1 fruit fly cellular context compared by ENCODE assay signal in the genomic region with DNA sequence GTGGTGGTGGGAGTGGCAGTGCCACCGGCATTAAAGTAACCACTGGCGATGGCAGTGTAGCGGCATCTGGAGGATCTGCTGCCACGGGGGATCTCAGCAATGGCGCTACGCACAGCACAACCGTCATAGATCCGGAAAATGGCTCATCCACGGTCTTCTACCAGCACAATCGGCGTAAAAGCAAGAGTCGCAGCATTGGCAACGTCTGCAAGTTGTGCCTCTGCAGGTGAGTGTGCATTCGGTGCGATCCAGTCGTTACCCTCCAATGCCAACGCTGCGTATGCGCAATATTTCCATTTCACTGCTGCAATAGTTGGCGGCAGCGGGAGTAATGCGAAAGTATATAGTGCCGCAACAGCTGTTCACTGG.
TF ChIP-seq lines count a peak whose summit lies in the region.

No protein-coding gene starts in this region.

TF ChIP-seq in whole organism, embryonic, 481 proteins besides CTCF, POLR2A, EP300 and RAD21 (continued from another document):
- TF ChIP-seq ken (GFP tag; IDR thresholded peaks at IDR 0.05; lab: Robert Waterston, UW) (no peak), CG3838 (GFP tag; optimal IDR thresholded peaks at IDR 0.05; lab: Kevin White, UChicago) (no peak), CG7786 (GFP tag; optimal IDR thresholded peaks at IDR 0.05; lab: Kevin White, UChicago) (no peak), CG10274 (GFP tag; optimal IDR thresholded peaks at IDR 0.05; lab: Kevin White, UChicago) (peak; percentile 97), maf-S (GFP tag; optimal IDR thresholded peaks at IDR 0.05; lab: Kevin White, UChicago) (no peak), slbo (GFP tag; IDR thresholded peaks at IDR 0.05; lab: Robert Waterston, UW) (no peak), Lhr (GFP tag; optimal IDR thresholded peaks at IDR 0.05; lab: Kevin White, UChicago) (no peak), CG11695 (GFP tag; IDR thresholded peaks at IDR 0.05; lab: Robert Waterston, UW) (no peak; the same call in 2 of the 3 replicates), CG6175 (GFP tag; IDR thresholded peaks at IDR 0.05; lab: Robert Waterston, UW) (no peak), CG18764 (GFP tag; optimal IDR thresholded peaks at IDR 0.05; lab: Kevin White, UChicago) (no peak), trem (tag; optimal IDR thresholded peaks at IDR 0.05; lab: Kevin White, UChicago) (no peak), H15 (GFP tag; IDR thresholded peaks at IDR 0.05; lab: Robert Waterston, UW) (no peak), CoRest (tag; optimal IDR thresholded peaks at IDR 0.05; lab: Kevin White, UChicago) (no peak), MTF-1 (GFP tag; optimal IDR thresholded peaks at IDR 0.05; lab: Kevin White, UChicago; ENCODE audit: borderline replicate concordance) (no peak), corto (GFP tag; optimal IDR thresholded peaks at IDR 0.05; lab: Kevin White, UChicago) (no peak), CG16779 (GFP tag; IDR thresholded peaks at IDR 0.05; lab: Robert Waterston, UW) (no peak), Doc3 (GFP tag; IDR thresholded peaks at IDR 0.05; lab: Robert Waterston, UW; ENCODE audit: partially characterized antibody) (no peak), CG12155 (GFP tag; optimal IDR thresholded peaks at IDR 0.05; lab: Kevin White, UChicago) (no peak), Nf-YA (GFP tag; IDR thresholded peaks at IDR 0.05; lab: Robert Waterston, UW) (0 out of 2 replicates have a peak, but pooled peaks have one; percentile 5), Rx (GFP tag; IDR thresholded peaks at IDR 0.05; lab: Robert Waterston, UW) (no peak), CG3281 (GFP tag; optimal IDR thresholded peaks at IDR 0.05; lab: Kevin White, UChicago) (peak; percentile 4), zfh1 (GFP tag; IDR thresholded peaks at IDR 0.05; lab: Robert Waterston, UW) (no peak), row (GFP tag; IDR thresholded peaks at IDR 0.05; lab: Robert Waterston, UW) (no peak), stwl (tag; optimal IDR thresholded peaks at IDR 0.05; lab: Kevin White, UChicago) (no peak), gt (GFP tag; IDR thresholded peaks at IDR 0.05; lab: Robert Waterston, UW) (0 out of 2 replicates have a peak, but pooled peaks have one; percentile 12), CG8281 (tag; optimal IDR thresholded peaks at IDR 0.05; lab: Kevin White, UChicago) (no peak), knrl (GFP tag; IDR thresholded peaks at IDR 0.05; lab: Robert Waterston, UW; ENCODE audit: partially characterized antibody) (peak; percentile 44; the same call in 1 of the 3 replicates), CG2202 (tag; optimal IDR thresholded peaks at IDR 0.05; lab: Kevin White, UChicago) (no peak), cas (GFP tag; IDR thresholded peaks at IDR 0.05; lab: Robert Waterston, UW) (no peak), Scr (GFP tag; IDR thresholded peaks at IDR 0.05; lab: Robert Waterston, UW; ENCODE audit: partially characterized antibody) (no peak), p53 (GFP tag; optimal IDR thresholded peaks at IDR 0.05; lab: Kevin White, UChicago) (no peak), Dfd (GFP tag; optimal IDR thresholded peaks at IDR 0.05; lab: Kevin White, UChicago) (no peak), CG17912 (GFP tag; optimal IDR thresholded peaks at IDR 0.05; lab: Kevin White, UChicago) (no peak), CG12769 (tag; optimal IDR thresholded peaks at IDR 0.05; lab: Kevin White, UChicago) (no peak), ttk (GFP tag; IDR thresholded peaks at IDR 0.05; lab: Robert Waterston, UW) (no peak), Trl (optimal IDR thresholded peaks at IDR 0.05; lab: Kevin White, UChicago) (no peak), Trl (GFP tag; optimal IDR thresholded peaks at IDR 0.05; lab: Kevin White, UChicago) (no peak), lmd (GFP tag; IDR thresholded peaks at IDR 0.05; lab: Robert Waterston, UW) (0 out of 2 replicates have a peak, but pooled peaks have one; percentile 20), lola (GFP tag; optimal IDR thresholded peaks at IDR 0.05; lab: Kevin White, UChicago) (no peak), Med (GFP tag; lab: Kevin White, UChicago) (peak; percentile 25), CG32767 (GFP tag; IDR thresholded peaks at IDR 0.05; lab: Robert Waterston, UW) (no peak), bab2 (GFP tag; optimal IDR thresholded peaks at IDR 0.05; lab: Kevin White, UChicago) (no peak), ems (GFP tag; optimal IDR thresholded peaks at IDR 0.05; lab: Kevin White, UChicago) (no peak), prd (optimal IDR thresholded peaks at IDR 0.05; lab: Kevin White, UChicago) (no peak), prd (GFP tag; IDR thresholded peaks at IDR 0.05; lab: Robert Waterston, UW) (0 out of 3 replicates have a peak, but pooled peaks have one; percentile 33), CG2116 (GFP tag; optimal IDR thresholded peaks at IDR 0.05; lab: Kevin White, UChicago) (no peak), CG14710 (tag; optimal IDR thresholded peaks at IDR 0.05; lab: Kevin White, UChicago) (no peak), usp (GFP tag; optimal IDR thresholded peaks at IDR 0.05; lab: Kevin White, UChicago) (no peak), CG2889 (GFP tag; IDR thresholded peaks at IDR 0.05; lab: Robert Waterston, UW) (no peak), Vsx1 (GFP tag; optimal IDR thresholded peaks at IDR 0.05; lab: Kevin White, UChicago) (no peak), B-H1 (GFP tag; IDR thresholded peaks at IDR 0.05; lab: Robert Waterston, UW) (0 out of 3 replicates have a peak, but pooled peaks have one; percentile 23), Nf-YC (tag; optimal IDR thresholded peaks at IDR 0.05; lab: Kevin White, UChicago) (peak; percentile 4), Eip74EF (GFP tag; optimal IDR thresholded peaks at IDR 0.05; lab: Kevin White, UChicago) (no peak), CG15073 (GFP tag; optimal IDR thresholded peaks at IDR 0.05; lab: Kevin White, UChicago) (no peak), CG12219 (GFP tag; optimal IDR thresholded peaks at IDR 0.05; lab: Kevin White, UChicago) (no peak), CG10654 (GFP tag; optimal IDR thresholded peaks at IDR 0.05; lab: Kevin White, UChicago) (no peak), pan (optimal IDR thresholded peaks at IDR 0.05; lab: Kevin White, UChicago) (no peak), pan (GFP tag; optimal IDR thresholded peaks at IDR 0.05 in 1 of 2, IDR thresholded peaks at IDR 0.05 in 1 of 2) (peak in 1 of 2 experiments; percentile 13), Gug (GFP tag; IDR thresholded peaks at IDR 0.05; lab: Robert Waterston, UW) (no peak), CG2129 (GFP tag; IDR thresholded peaks at IDR 0.05; lab: Robert Waterston, UW; ENCODE audit: partially characterized antibody) (no peak), emc (GFP tag; optimal IDR thresholded peaks at IDR 0.05; lab: Kevin White, UChicago) (no peak), CG5180 (GFP tag; optimal IDR thresholded peaks at IDR 0.05; lab: Kevin White, UChicago) (no peak), dati (GFP tag; IDR thresholded peaks at IDR 0.05; lab: Robert Waterston, UW) (no peak), crp (GFP tag; optimal IDR thresholded peaks at IDR 0.05; lab: Kevin White, UChicago) (no peak), Xrp1 (GFP tag; IDR thresholded peaks at IDR 0.05; lab: Robert Waterston, UW) (peak; percentile 28; the same call in 1 of the 2 replicates), Mrtf (GFP tag; IDR thresholded peaks at IDR 0.05; lab: Robert Waterston, UW) (no peak), dmrt99B (tag; optimal IDR thresholded peaks at IDR 0.05; lab: Kevin White, UChicago) (peak; percentile 37), ind (GFP tag; optimal IDR thresholded peaks at IDR 0.05; lab: Kevin White, UChicago) (peak; percentile 4), CG6689 (GFP tag; IDR thresholded peaks at IDR 0.05; lab: Robert Waterston, UW) (peak; percentile 36; the same call in 1 of the 2 replicates), tna (GFP tag; IDR thresholded peaks at IDR 0.05; lab: Robert Waterston, UW; ENCODE audit: partially characterized antibody) (no peak), abd-A (tag; optimal IDR thresholded peaks at IDR 0.05; lab: Kevin White, UChicago) (no peak), eve (GFP tag; optimal IDR thresholded peaks at IDR 0.05; lab: Kevin White, UChicago) (no peak), Hr51 (GFP tag; optimal IDR thresholded peaks at IDR 0.05; lab: Kevin White, UChicago) (peak in 1 of 2 experiments; percentile 16), CG10321 (GFP tag; IDR thresholded peaks at IDR 0.05; lab: Robert Waterston, UW) (no peak), nom (GFP tag; optimal IDR thresholded peaks at IDR 0.05; lab: Kevin White, UChicago) (no peak), CG10147 (GFP tag; optimal IDR thresholded peaks at IDR 0.05; lab: Kevin White, UChicago) (no peak), ftz-f1 (GFP tag; optimal IDR thresholded peaks at IDR 0.05; lab: Kevin White, UChicago) (no peak), CG1603 (tag; optimal IDR thresholded peaks at IDR 0.05; lab: Kevin White, UChicago) (peak; percentile 17), her (GFP tag; optimal IDR thresholded peaks at IDR 0.05; lab: Kevin White, UChicago) (no peak), CG30020 (tag; optimal IDR thresholded peaks at IDR 0.05; lab: Kevin White, UChicago) (no peak), CG32772 (GFP tag; IDR thresholded peaks at IDR 0.05; lab: Robert Waterston, UW) (0 out of 2 replicates have a peak, but pooled peaks have one; percentile 36), wek (GFP tag; optimal IDR thresholded peaks at IDR 0.05; lab: Kevin White, UChicago) (no peak), CG3726 (GFP tag; IDR thresholded peaks at IDR 0.05; lab: Robert Waterston, UW) (0 out of 3 replicates have a peak, but pooled peaks have one; percentile 21), E2f2 (GFP tag; IDR thresholded peaks at IDR 0.05; lab: Robert Waterston, UW) (0 out of 2 replicates have a peak, but pooled peaks have one; percentile 2), CG42726 (GFP tag; IDR thresholded peaks at IDR 0.05; lab: Robert Waterston, UW; ENCODE audit: partially characterized antibody) (no peak), HLH3B (GFP tag; IDR thresholded peaks at IDR 0.05; lab: Robert Waterston, UW) (no peak; the same call in 1 of the 2 replicates), Jarid2 (GFP tag; optimal IDR thresholded peaks at IDR 0.05; lab: Kevin White, UChicago) (peak; percentile 51), bcd (GFP tag; optimal IDR thresholded peaks at IDR 0.05; lab: Kevin White, UChicago) (no peak), CG2120 (GFP tag; optimal IDR thresholded peaks at IDR 0.05; lab: Kevin White, UChicago) (no peak), CG9215 (GFP tag; IDR thresholded peaks at IDR 0.05; lab: Robert Waterston, UW) (no peak), Optix (GFP tag; IDR thresholded peaks at IDR 0.05; lab: Robert Waterston, UW) (0 out of 3 replicates have a peak, but pooled peaks have one; percentile 7), CG2712 (tag; optimal IDR thresholded peaks at IDR 0.05; lab: Kevin White, UChicago) (no peak), Tbp (GFP tag; optimal IDR thresholded peaks at IDR 0.05; lab: Kevin White, UChicago) (no peak), Hr78 (GFP tag; optimal IDR thresholded peaks at IDR 0.05; lab: Kevin White, UChicago) (no peak), chinmo (GFP tag; IDR thresholded peaks at IDR 0.05; lab: Robert Waterston, UW; ENCODE audit: partially characterized antibody) (0 out of 4 replicates have a peak, but pooled peaks have one; percentile 2), Hmx (GFP tag; optimal IDR thresholded peaks at IDR 0.05; lab: Kevin White, UChicago) (no peak), HHEX (GFP tag; optimal IDR thresholded peaks at IDR 0.05; lab: Kevin White, UChicago) (peak; percentile 7), Meics (GFP tag; optimal IDR thresholded peaks at IDR 0.05; lab: Kevin White, UChicago) (no peak), ato (GFP tag; IDR thresholded peaks at IDR 0.05; lab: Robert Waterston, UW; ENCODE audit: partially characterized antibody) (no peak), cg (GFP tag; optimal IDR thresholded peaks at IDR 0.05; lab: Kevin White, UChicago) (no peak), br (optimal IDR thresholded peaks at IDR 0.05; lab: Kevin White, UChicago) (no peak), CG17359 (tag; optimal IDR thresholded peaks at IDR 0.05; lab: Kevin White, UChicago) (peak; percentile 3), BEAF-32 (GFP tag; optimal IDR thresholded peaks at IDR 0.05; lab: Kevin White, UChicago) (no peak), D19B (GFP tag; optimal IDR thresholded peaks at IDR 0.05; lab: Kevin White, UChicago) (peak; percentile 7), shn (GFP tag; optimal IDR thresholded peaks at IDR 0.05; lab: Kevin White, UChicago) (peak; percentile 21), CG30403 (GFP tag; optimal IDR thresholded peaks at IDR 0.05; lab: Kevin White, UChicago) (no peak), ci (GFP tag; IDR thresholded peaks at IDR 0.05; lab: Robert Waterston, UW) (0 out of 3 replicates have a peak, but pooled peaks have one; percentile 1), Blimp-1 (GFP tag; optimal IDR thresholded peaks at IDR 0.05; lab: Kevin White, UChicago) (no peak)
